Fruit fly (Drosophila melanogaster) whole organism, embryonic: ENCODE data around the gene RpS28a.

ENCODE experiments used
- ATbp ChIP-seq: fragments of 200-800 bp; sonication (Bioruptor generic); optimal IDR thresholded peaks from 2 replicates; lab custom pipeline; 2017; ENCODE audit warnings: missing biosample characterization, mild to moderate bottlenecking, missing genetic modification characterization, missing genetic modification reagents
- CG10366 ChIP-seq: fragments of 200-800 bp; sonication (Bioruptor generic); IDR thresholded peaks from 2 replicates; pipeline ENCODE4 v1.3.6; 2022; ENCODE audit warnings: missing biosample characterization, missing genetic modification characterization
- CG10431 ChIP-seq: fragments of 200-800 bp; sonication (Bioruptor generic); optimal IDR thresholded peaks from 3 replicates; lab custom pipeline; 2018; ENCODE audit warnings: missing biosample characterization, mild to moderate bottlenecking, missing genetic modification characterization
- CG12659 ChIP-seq: fragments of 200-800 bp; sonication (Bioruptor generic); optimal IDR thresholded peaks from 3 replicates; lab custom pipeline; 2017; ENCODE audit warnings: mild to moderate bottlenecking, missing biosample characterization, missing genetic modification reagents, missing genetic modification characterization
- CG13775 ChIP-seq: fragments of 200-800 bp; sonication (Bioruptor generic); optimal IDR thresholded peaks from 3 replicates; lab custom pipeline; 2017; ENCODE audit warnings: missing biosample characterization, mild to moderate bottlenecking, missing genetic modification characterization
- CG14860 ChIP-seq: fragments of 200-800 bp; sonication (Bioruptor generic); IDR thresholded peaks from 3 replicates; pipeline ENCODE4 v1.3.6; 2022; ENCODE audit warnings: missing biosample characterization, missing genetic modification characterization; ENCODE audit not compliant: partially characterized antibody
- CG15269 ChIP-seq: fragments of 200-800 bp; sonication (Bioruptor generic); optimal IDR thresholded peaks from 2 replicates; lab custom pipeline; 2018; ENCODE audit warnings: missing biosample characterization, mild to moderate bottlenecking, missing genetic modification characterization, moderate library complexity
- CG1529 ChIP-seq: fragments of 200-800 bp; sonication (Bioruptor generic); optimal IDR thresholded peaks from 3 replicates; lab custom pipeline; 2018; ENCODE audit warnings: missing biosample characterization, missing genetic modification characterization
- CG1603 ChIP-seq: fragments of 200-800 bp; sonication (Bioruptor generic); optimal IDR thresholded peaks from 2 replicates; lab custom pipeline; 2019; ENCODE audit warnings: missing biosample characterization, mild to moderate bottlenecking, missing genetic modification characterization, moderate library complexity
- CG16779 ChIP-seq: fragments of 200-800 bp; sonication (Bioruptor generic); IDR thresholded peaks from 2 replicates; pipeline ENCODE4 v1.3.6; 2022; ENCODE audit warnings: missing biosample characterization, missing genetic modification characterization
- CG17186 ChIP-seq: fragments of 200-800 bp; sonication (Bioruptor generic); optimal IDR thresholded peaks from 3 replicates; lab custom pipeline; 2017; ENCODE audit warnings: missing biosample characterization, missing genetic modification reagents, missing genetic modification characterization
- CG1832 ChIP-seq: fragments of 200-800 bp; sonication (Bioruptor generic); optimal IDR thresholded peaks from 2 replicates; lab custom pipeline; 2017; ENCODE audit warnings: missing biosample characterization, mild to moderate bottlenecking, missing genetic modification characterization, inconsistent platforms
- CG2678 ChIP-seq: fragments of 200-800 bp; sonication (Bioruptor generic); optimal IDR thresholded peaks from 3 replicates; lab custom pipeline; 2019; ENCODE audit warnings: missing biosample characterization, mild to moderate bottlenecking, missing genetic modification characterization, moderate library complexity
- CG2712 ChIP-seq: fragments of 200-800 bp; optimal IDR thresholded peaks from 3 replicates; lab custom pipeline; 2019; ENCODE audit warnings: missing biosample characterization, mild to moderate bottlenecking, missing genetic modification characterization, moderate library complexity
- CG3407 ChIP-seq: fragments of 200-800 bp; sonication (Bioruptor generic); optimal IDR thresholded peaks from 2 replicates; lab custom pipeline; 2018; ENCODE audit warnings: missing biosample characterization, mild to moderate bottlenecking, missing genetic modification characterization
- CG6689 ChIP-seq: fragments of 200-800 bp; sonication (Bioruptor generic); IDR thresholded peaks from 2 replicates; pipeline ENCODE4 v1.3.6; 2022; ENCODE audit warnings: missing biosample characterization, missing genetic modification characterization
- CG7357 ChIP-seq: fragments of 200-800 bp; sonication (Bioruptor generic); IDR thresholded peaks from 3 replicates; pipeline ENCODE4 v1.3.6; 2022; ENCODE audit warnings: missing biosample characterization, missing genetic modification characterization
- CG9797 ChIP-seq: fragments of 200-800 bp; sonication (Bioruptor generic); optimal IDR thresholded peaks from 3 replicates; lab custom pipeline; 2018; ENCODE audit warnings: missing biosample characterization, mild to moderate bottlenecking, missing genetic modification characterization
- CoRest ChIP-seq: fragments of 200-800 bp; sonication (Bioruptor generic); optimal IDR thresholded peaks from 3 replicates; lab custom pipeline; 2018; ENCODE audit warnings: missing biosample characterization, mild to moderate bottlenecking, missing genetic modification characterization, moderate library complexity
- Dbx ChIP-seq: fragments of 200-800 bp; sonication (Bioruptor generic); IDR thresholded peaks from 3 replicates; pipeline ENCODE4 v1.3.6; 2022; ENCODE audit warnings: missing biosample characterization, missing genetic modification characterization
- Ets97D ChIP-seq: fragments of 200-800 bp; sonication (Bioruptor generic); optimal IDR thresholded peaks from 3 replicates; lab custom pipeline; 2016; ENCODE audit warnings: missing biosample characterization, missing genetic modification characterization
- Fer3 ChIP-seq: fragments of 200-800 bp; sonication (Bioruptor generic); optimal IDR thresholded peaks from 2 replicates; lab custom pipeline; 2018; ENCODE audit warnings: missing biosample characterization, mild to moderate bottlenecking, missing genetic modification characterization, moderate library complexity
- Gug ChIP-seq: fragments of 200-800 bp; sonication (Bioruptor generic); IDR thresholded peaks from 4 replicates; pipeline ENCODE4 v1.3.6; 2022; ENCODE audit warnings: missing biosample characterization, missing genetic modification characterization
- H2.0 ChIP-seq: fragments of 200-800 bp; sonication (Bioruptor generic); IDR thresholded peaks from 2 replicates; pipeline ENCODE4 v1.3.6; 2022; ENCODE audit warnings: missing biosample characterization, missing genetic modification characterization
- HLH3B ChIP-seq: fragments of 200-800 bp; sonication (Bioruptor generic); IDR thresholded peaks from 2 replicates; pipeline ENCODE4 v1.3.6; 2022; ENCODE audit warnings: missing biosample characterization, missing genetic modification characterization
- HLHmδ ChIP-seq: fragments of 200-800 bp; sonication (Bioruptor generic); optimal IDR thresholded peaks from 2 replicates; lab custom pipeline; 2018; ENCODE audit warnings: missing biosample characterization, mild to moderate bottlenecking, missing genetic modification characterization, moderate library complexity
- HmgD ChIP-seq: fragments of 200-800 bp; sonication (Bioruptor generic); optimal IDR thresholded peaks from 3 replicates; lab custom pipeline; 2016; ENCODE audit warnings: missing biosample characterization, missing genetic modification characterization
- HmgZ ChIP-seq: fragments of 200-800 bp; sonication (Bioruptor generic); optimal IDR thresholded peaks from 2 replicates; lab custom pipeline; 2018; ENCODE audit warnings: missing biosample characterization, mild to moderate bottlenecking, missing genetic modification characterization
- Hmx ChIP-seq: fragments of 200-800 bp; sonication (Bioruptor generic); optimal IDR thresholded peaks from 2 replicates; lab custom pipeline; 2016; ENCODE audit warnings: missing biosample characterization, missing genetic modification characterization
- Meics ChIP-seq: fragments of 200-800 bp; sonication (Bioruptor generic); optimal IDR thresholded peaks from 2 replicates; lab custom pipeline; 2017; ENCODE audit warnings: missing biosample characterization, mild to moderate bottlenecking, missing genetic modification characterization
- Myb ChIP-seq: fragments of 200-800 bp; sonication (Bioruptor generic); optimal IDR thresholded peaks from 2 replicates; lab custom pipeline; 2016; ENCODE audit warnings: missing biosample characterization, missing genetic modification characterization
- Nf-YB ChIP-seq: fragments of 200-800 bp; sonication (Bioruptor generic); optimal IDR thresholded peaks from 3 replicates; lab custom pipeline; 2019; ENCODE audit warnings: missing biosample characterization, mild to moderate bottlenecking, missing genetic modification characterization, moderate library complexity
- NfI ChIP-seq: fragments of 200-800 bp; sonication (Bioruptor generic); optimal IDR thresholded peaks from 3 replicates; lab custom pipeline; 2018; ENCODE audit warnings: missing biosample characterization, mild to moderate bottlenecking, missing genetic modification characterization, moderate library complexity
- Oli ChIP-seq: fragments of 200-800 bp; sonication (Bioruptor generic); optimal IDR thresholded peaks from 2 replicates; lab custom pipeline; 2018; ENCODE audit warnings: missing biosample characterization, mild to moderate bottlenecking, missing genetic modification characterization, moderate library complexity
- ap ChIP-seq: fragments of 200-800 bp; sonication (Bioruptor generic); IDR thresholded peaks from 2 replicates; pipeline ENCODE4 v1.3.6; 2022; ENCODE audit warnings: missing biosample characterization, missing genetic modification characterization
- ato ChIP-seq: fragments of 200-800 bp; sonication (Bioruptor generic); IDR thresholded peaks from 2 replicates; pipeline ENCODE4 v1.3.6; 2022; ENCODE audit warnings: missing biosample characterization, missing genetic modification characterization; ENCODE audit not compliant: partially characterized antibody
- crc ChIP-seq: fragments of 200-800 bp; sonication (Bioruptor generic); optimal IDR thresholded peaks from 2 replicates; lab custom pipeline; 2016; ENCODE audit warnings: missing biosample characterization, missing genetic modification characterization
- dmrt99B ChIP-seq: fragments of 200-800 bp; sonication (Bioruptor generic); optimal IDR thresholded peaks from 2 replicates; lab custom pipeline; 2018; ENCODE audit warnings: missing biosample characterization, mild to moderate bottlenecking, missing genetic modification characterization, moderate library complexity
- dysf ChIP-seq: fragments of 200-800 bp; sonication (Bioruptor generic); IDR thresholded peaks from 3 replicates; pipeline ENCODE4 v1.3.6; 2022; ENCODE audit warnings: missing biosample characterization, missing genetic modification characterization
- fd102C ChIP-seq: fragments of 200-800 bp; sonication (Bioruptor generic); optimal IDR thresholded peaks from 2 replicates; lab custom pipeline; 2018; ENCODE audit warnings: missing biosample characterization, mild to moderate bottlenecking, missing genetic modification characterization, moderate library complexity
- ind ChIP-seq: fragments of 200-800 bp; sonication (Bioruptor generic); optimal IDR thresholded peaks from 3 replicates; lab custom pipeline; 2016; ENCODE audit warnings: missing biosample characterization, missing genetic modification characterization
- lmd ChIP-seq: fragments of 200-800 bp; sonication (Bioruptor generic); IDR thresholded peaks from 2 replicates; pipeline ENCODE4 v1.3.6; 2022; ENCODE audit warnings: missing biosample characterization, missing genetic modification characterization
- maf-S ChIP-seq: fragments of 200-800 bp; sonication (Bioruptor generic); optimal IDR thresholded peaks from 2 replicates; lab custom pipeline; 2016; ENCODE audit warnings: missing biosample characterization, missing genetic modification characterization
- mam ChIP-seq: fragments of 200-800 bp; sonication (Bioruptor generic); optimal IDR thresholded peaks from 3 replicates; lab custom pipeline; 2016; ENCODE audit warnings: missing biosample characterization, missing genetic modification characterization
- nerfin-1 ChIP-seq: fragments of 200-800 bp; sonication (Bioruptor generic); optimal IDR thresholded peaks from 3 replicates; lab custom pipeline; 2019; ENCODE audit warnings: missing biosample characterization, mild to moderate bottlenecking, missing genetic modification characterization, moderate library complexity
- pan ChIP-seq, 4 experiments: fragments of >200 bp in 3 of 4; fragments of 200-800 bp in 1 of 4; sonication (Bioruptor generic) in 1 of 4; optimal IDR thresholded peaks in 3 of 4; IDR thresholded peaks in 1 of 4; 2 replicates each; pipeline versions ENCODE4 v1.3.6 to Lab custom; 2017 to 2022; ENCODE audit warnings: missing biosample characterization in 2 of 4, missing genetic modification characterization in 2 of 4, mixed read lengths in 1 of 4
- run ChIP-seq: fragments of 200-800 bp; sonication (Bioruptor generic); optimal IDR thresholded peaks from 3 replicates; lab custom pipeline; 2018; ENCODE audit warnings: missing biosample characterization, mild to moderate bottlenecking, missing genetic modification characterization
- tgo ChIP-seq: fragments of 200-800 bp; sonication (Bioruptor generic); IDR thresholded peaks from 3 replicates; pipeline ENCODE4 v1.3.6; 2022; ENCODE audit warnings: missing biosample characterization, missing genetic modification characterization
- unpg ChIP-seq: fragments of 200-800 bp; sonication (Bioruptor generic); optimal IDR thresholded peaks from 3 replicates; lab custom pipeline; 2018; ENCODE audit warnings: missing biosample characterization, mild to moderate bottlenecking, missing genetic modification characterization, moderate library complexity
- z ChIP-seq: fragments of 200-800 bp; sonication (Bioruptor generic); IDR thresholded peaks from 3 replicates; pipeline ENCODE4 v1.3.6; 2022; ENCODE audit warnings: missing biosample characterization, missing genetic modification characterization

RpS28a gene

dm6 chr3R:29978595-29978994 is 43.9 kb downstream of the RpS28a start (continued):
- TF ChIP-seq CG9797 (GFP tag; lab: Kevin White, UChicago): no peak
- TF ChIP-seq HLH3B (GFP tag; lab: Robert Waterston, UW): peak; percentile 50; the same call in 1 of the 2 replicates
- no peak for TF ChIP-seq CG13775 (GFP tag; lab: Kevin White, UChicago)
- peak; percentile 52 for TF ChIP-seq dmrt99B (tag; lab: Kevin White, UChicago)
- TF ChIP-seq fd102C (GFP tag; lab: Kevin White, UChicago): no peak
- TF ChIP-seq CG12659 (GFP tag; lab: Kevin White, UChicago): no peak
- TF ChIP-seq nerfin-1 (tag; lab: Kevin White, UChicago): no peak
- peak; percentile 27; the same call in 1 of the 2 replicates for TF ChIP-seq CG10366
- peak; percentile 66 for TF ChIP-seq CG2678 (tag; lab: Kevin White, UChicago)
- peak; percentile 29 for TF ChIP-seq mam (GFP tag; lab: Kevin White, UChicago)
- TF ChIP-seq ap (GFP tag; lab: Robert Waterston, UW): no peak
- TF ChIP-seq tgo: peak; percentile 45; the same call in 1 of the 3 replicates
- TF ChIP-seq CG15269 (tag; lab: Kevin White, UChicago): peak; percentile 36
- peak; percentile 18 for TF ChIP-seq NfI (GFP tag; lab: Kevin White, UChicago)
- no peak for TF ChIP-seq HmgD (GFP tag; lab: Kevin White, UChicago)
- no peak for TF ChIP-seq Ets97D (GFP tag; lab: Kevin White, UChicago)
- no peak for TF ChIP-seq CG7357 (GFP tag; lab: Robert Waterston, UW)
- no peak for TF ChIP-seq maf-S
- peak; percentile 41 for TF ChIP-seq CG1603 (tag; lab: Kevin White, UChicago)
- peak; percentile 51 for TF ChIP-seq Meics (GFP tag; lab: Kevin White, UChicago)
- TF ChIP-seq ind (GFP tag; lab: Kevin White, UChicago): peak; percentile 22
- no peak for TF ChIP-seq Hmx (GFP tag; lab: Kevin White, UChicago)
- TF ChIP-seq crc (GFP tag; lab: Kevin White, UChicago): no peak
- TF ChIP-seq HmgZ (tag; lab: Kevin White, UChicago): no peak
- TF ChIP-seq unpg (GFP tag; lab: Kevin White, UChicago): peak; percentile 13
- TF ChIP-seq CG14860 (GFP tag; lab: Robert Waterston, UW): no peak
- TF ChIP-seq CoRest: no peak
- no peak for TF ChIP-seq z
- TF ChIP-seq Oli (tag; lab: Kevin White, UChicago): peak; percentile 9
- TF ChIP-seq ato (GFP tag; lab: Robert Waterston, UW): no peak
- TF ChIP-seq dysf (GFP tag; lab: Robert Waterston, UW): peak; percentile 51; the same call in 1 of the 3 replicates
- TF ChIP-seq run (tag; lab: Kevin White, UChicago): no peak
- TF ChIP-seq ATbp: no peak
- no peak for TF ChIP-seq HLHmδ (GFP tag; lab: Kevin White, UChicago)
- peak; percentile 56; the same call in 1 of the 3 replicates for TF ChIP-seq Dbx
- no peak for TF ChIP-seq CG16779 (GFP tag; lab: Robert Waterston, UW)
- no peak for TF ChIP-seq Nf-YB (GFP tag; lab: Kevin White, UChicago)
- TF ChIP-seq CG1832 (GFP tag; lab: Kevin White, UChicago): no peak
- no peak for TF ChIP-seq CG17186 (GFP tag; lab: Kevin White, UChicago)
- peak; percentile 4; the same call in 1 of the 4 replicates for TF ChIP-seq Gug (GFP tag; lab: Robert Waterston, UW)
- peak; percentile 53 for TF ChIP-seq lmd (GFP tag; lab: Robert Waterston, UW)
- TF ChIP-seq CG10431: no peak
- TF ChIP-seq Myb (GFP tag; lab: Kevin White, UChicago): no peak
- TF ChIP-seq CG1529 (GFP tag; lab: Kevin White, UChicago): no peak
- peak; percentile 42 for TF ChIP-seq Fer3 (tag; lab: Kevin White, UChicago)
- TF ChIP-seq CG3407 (GFP tag; lab: Kevin White, UChicago): no peak
- no peak for TF ChIP-seq pan (optimal IDR thresholded peaks at IDR 0.05; lab: Kevin White, UChicago)
- peak in 1 of 2 experiments; percentile 40 for TF ChIP-seq pan (GFP tag; optimal IDR thresholded peaks at IDR 0.05 in 1 of 2, IDR thresholded peaks at IDR 0.05 in 1 of 2)
- peak; percentile 19; the same call in 1 of the 2 replicates for TF ChIP-seq H2.0 (GFP tag; lab: Robert Waterston, UW)
- peak; percentile 5 for TF ChIP-seq CG2712
- TF ChIP-seq CG6689: 0 out of 2 replicates have a peak, but pooled peaks have one; percentile 13
